Fruit fly (Drosophila melanogaster) whole organism, embryonic: ENCODE measurements around the gene haf.

Experiments
- Atf-2 ChIP-seq: fragments of 200-800 bp; sonication (Bioruptor generic); optimal IDR thresholded peaks from 2 replicates; lab custom pipeline; 2016; ENCODE audit warnings: missing biosample characterization, missing genetic modification characterization
- Atf3 ChIP-seq: fragments of 200-800 bp; sonication (Bioruptor generic); optimal IDR thresholded peaks from 3 replicates; lab custom pipeline; 2016; ENCODE audit warnings: missing biosample characterization, missing genetic modification characterization
- CG13894 ChIP-seq: fragments of 200-800 bp; sonication (Bioruptor generic); optimal IDR thresholded peaks from 3 replicates; lab custom pipeline; 2018; ENCODE audit warnings: missing biosample characterization, mild to moderate bottlenecking, missing genetic modification characterization, moderate library complexity
- CG15011 ChIP-seq: fragments of 200-800 bp; sonication (Bioruptor generic); optimal IDR thresholded peaks from 3 replicates; lab custom pipeline; 2018; ENCODE audit warnings: missing biosample characterization, mild to moderate bottlenecking, missing genetic modification characterization
- CG15073 ChIP-seq: fragments of 200-800 bp; sonication (Bioruptor generic); optimal IDR thresholded peaks from 2 replicates; lab custom pipeline; 2016; ENCODE audit warnings: missing biosample characterization, missing genetic modification characterization
- CG1529 ChIP-seq: fragments of 200-800 bp; sonication (Bioruptor generic); optimal IDR thresholded peaks from 3 replicates; lab custom pipeline; 2018; ENCODE audit warnings: missing biosample characterization, missing genetic modification characterization
- CG15514 ChIP-seq: fragments of 200-800 bp; sonication (Bioruptor generic); optimal IDR thresholded peaks from 3 replicates; lab custom pipeline; 2017; ENCODE audit warnings: missing biosample characterization, missing genetic modification characterization, mild to moderate bottlenecking, moderate library complexity, missing genetic modification reagents
- CG16813 ChIP-seq: fragments of 200-800 bp; sonication (Bioruptor generic); IDR thresholded peaks from 3 replicates; pipeline ENCODE4 v1.3.6; 2022; ENCODE audit warnings: missing biosample characterization, missing genetic modification characterization; ENCODE audit not compliant: partially characterized antibody
- CG17568 ChIP-seq: fragments of 200-800 bp; sonication (Bioruptor generic); optimal IDR thresholded peaks from 2 replicates; lab custom pipeline; 2018; ENCODE audit warnings: missing biosample characterization, mild to moderate bottlenecking, missing genetic modification characterization, moderate library complexity
- CG31224 ChIP-seq: fragments of 200-800 bp; sonication (Bioruptor generic); IDR thresholded peaks from 2 replicates; pipeline ENCODE4 v1.3.6; 2022; ENCODE audit warnings: missing biosample characterization, missing genetic modification characterization
- CG4328 ChIP-seq: fragments of 200-800 bp; sonication (Bioruptor generic); optimal IDR thresholded peaks from 3 replicates; lab custom pipeline; 2017; ENCODE audit warnings: missing biosample characterization, missing genetic modification reagents, missing genetic modification characterization
- CG6175 ChIP-seq: fragments of 200-800 bp; sonication (Bioruptor generic); IDR thresholded peaks from 3 replicates; pipeline ENCODE4 v1.3.6; 2022; ENCODE audit warnings: missing biosample characterization, missing genetic modification characterization
- CG6813 ChIP-seq: fragments of 200-800 bp; sonication (Bioruptor generic); optimal IDR thresholded peaks from 2 replicates; lab custom pipeline; 2017; ENCODE audit warnings: missing biosample characterization, missing genetic modification characterization, mild to moderate bottlenecking, moderate library complexity, missing genetic modification reagents
- CG7928 ChIP-seq: fragments of 200-800 bp; sonication (Bioruptor generic); optimal IDR thresholded peaks from 2 replicates; lab custom pipeline; 2017; ENCODE audit warnings: missing biosample characterization, mild to moderate bottlenecking, missing genetic modification characterization
- CG8290 ChIP-seq, 3 experiments: fragments of 200-800 bp; sonication (Bioruptor generic); optimal IDR thresholded peaks; 2 replicates each; lab custom pipeline; 2016 to 2019; ENCODE audit warnings: missing biosample characterization in 3 of 3, missing genetic modification characterization in 3 of 3, mild to moderate bottlenecking in 2 of 3, moderate library complexity in 1 of 3
- CG9817 ChIP-seq: fragments of 200-800 bp; sonication (Bioruptor generic); optimal IDR thresholded peaks from 2 replicates; lab custom pipeline; 2018; ENCODE audit warnings: missing biosample characterization, mild to moderate bottlenecking, missing genetic modification characterization, moderate library complexity
- CG9876 ChIP-seq: fragments of 200-800 bp; sonication (Bioruptor generic); optimal IDR thresholded peaks from 2 replicates; lab custom pipeline; 2016; ENCODE audit warnings: missing biosample characterization, missing genetic modification characterization
- CHES-1-like ChIP-seq: fragments of 200-800 bp; sonication (Bioruptor generic); optimal IDR thresholded peaks from 2 replicates; lab custom pipeline; 2016; ENCODE audit warnings: missing biosample characterization, missing genetic modification characterization
- E2f2 ChIP-seq: fragments of 200-800 bp; sonication (Bioruptor generic); IDR thresholded peaks from 2 replicates; pipeline ENCODE4 v1.3.6; 2022; ENCODE audit warnings: missing biosample characterization, missing genetic modification characterization
- Gsc ChIP-seq: fragments of 200-800 bp; sonication (Bioruptor generic); IDR thresholded peaks from 2 replicates; pipeline ENCODE4 v1.3.6; 2022; ENCODE audit warnings: missing biosample characterization, missing genetic modification characterization
- H2.0 ChIP-seq: fragments of 200-800 bp; sonication (Bioruptor generic); IDR thresholded peaks from 2 replicates; pipeline ENCODE4 v1.3.6; 2022; ENCODE audit warnings: missing biosample characterization, missing genetic modification characterization
- Mad ChIP-seq: fragments of 200-800 bp; sonication (Bioruptor generic); optimal IDR thresholded peaks from 2 replicates; lab custom pipeline; 2016; ENCODE audit warnings: missing biosample characterization, missing genetic modification characterization
- Neu2 ChIP-seq: fragments of 200-800 bp; sonication (Bioruptor generic); optimal IDR thresholded peaks from 3 replicates; lab custom pipeline; 2016; ENCODE audit warnings: missing biosample characterization, missing genetic modification characterization, borderline replicate concordance
- Oli ChIP-seq: fragments of 200-800 bp; sonication (Bioruptor generic); optimal IDR thresholded peaks from 2 replicates; lab custom pipeline; 2018; ENCODE audit warnings: missing biosample characterization, mild to moderate bottlenecking, missing genetic modification characterization, moderate library complexity
- Sry-δ ChIP-seq: fragments of 200-800 bp; sonication (Bioruptor generic); optimal IDR thresholded peaks from 2 replicates; lab custom pipeline; 2016; ENCODE audit warnings: missing biosample characterization, missing genetic modification characterization
- Vsx1 ChIP-seq: fragments of 200-800 bp; sonication (Bioruptor generic); optimal IDR thresholded peaks from 2 replicates; lab custom pipeline; 2017; ENCODE audit warnings: missing biosample characterization, mild to moderate bottlenecking, missing genetic modification characterization, missing genetic modification reagents
- caup ChIP-seq: fragments of 200-800 bp; sonication (Bioruptor generic); optimal IDR thresholded peaks from 3 replicates; lab custom pipeline; 2017; ENCODE audit warnings: missing biosample characterization, mild to moderate bottlenecking, missing genetic modification characterization, moderate library complexity; ENCODE audit not compliant: severe bottlenecking
- cg ChIP-seq: fragments of 200-800 bp; sonication (Bioruptor generic); optimal IDR thresholded peaks from 3 replicates; lab custom pipeline; 2019; ENCODE audit warnings: missing biosample characterization, mild to moderate bottlenecking, missing genetic modification characterization, moderate library complexity
- croc ChIP-seq: fragments of 200-800 bp; sonication (Bioruptor generic); conservative IDR thresholded peaks from 3 replicates; pipeline ENCODE4 v1.3.6; 2022; ENCODE audit warnings: missing biosample characterization, missing genetic modification characterization
- dati ChIP-seq: fragments of 200-800 bp; sonication (Bioruptor generic); IDR thresholded peaks from 2 replicates; pipeline ENCODE4 v1.3.6; 2022; ENCODE audit warnings: missing biosample characterization, missing genetic modification characterization
- fd96Cb ChIP-seq: fragments of 200-800 bp; sonication (Bioruptor generic); optimal IDR thresholded peaks from 2 replicates; lab custom pipeline; 2018; ENCODE audit warnings: missing biosample characterization, mild to moderate bottlenecking, missing genetic modification characterization, moderate library complexity
- ham ChIP-seq: fragments of 200-800 bp; sonication (Bioruptor generic); IDR thresholded peaks from 2 replicates; pipeline ENCODE4 v1.3.6; 2022; ENCODE audit warnings: missing biosample characterization, missing genetic modification characterization
- her ChIP-seq: fragments of 200-800 bp; sonication (Bioruptor generic); optimal IDR thresholded peaks from 2 replicates; lab custom pipeline; 2016; ENCODE audit warnings: missing biosample characterization, missing genetic modification characterization
- kah ChIP-seq: fragments of 200-800 bp; sonication (Bioruptor generic); optimal IDR thresholded peaks from 2 replicates; lab custom pipeline; 2018; ENCODE audit warnings: missing biosample characterization, mild to moderate bottlenecking, missing genetic modification characterization
- lab ChIP-seq: fragments of 200-800 bp; sonication (Bioruptor generic); optimal IDR thresholded peaks from 3 replicates; lab custom pipeline; 2017; ENCODE audit warnings: missing biosample characterization, missing genetic modification characterization, mild to moderate bottlenecking, moderate library complexity, missing genetic modification reagents
- lola ChIP-seq, 3 experiments: fragments of >200 bp in 2 of 3; fragments of 200-800 bp in 1 of 3; sonication (Bioruptor generic) in 1 of 3; optimal IDR thresholded peaks; 2 replicates each; lab custom pipeline; 2017 to 2019; ENCODE audit warnings: missing biosample characterization in 3 of 3, missing genetic modification characterization in 3 of 3, mild to moderate bottlenecking in 1 of 3, moderate library complexity in 1 of 3
- nerfin-1 ChIP-seq: fragments of 200-800 bp; sonication (Bioruptor generic); optimal IDR thresholded peaks from 3 replicates; lab custom pipeline; 2019; ENCODE audit warnings: missing biosample characterization, mild to moderate bottlenecking, missing genetic modification characterization, moderate library complexity
- org-1 ChIP-seq: fragments of 200-800 bp; sonication (Bioruptor generic); optimal IDR thresholded peaks from 2 replicates; lab custom pipeline; 2017; ENCODE audit warnings: missing biosample characterization, missing genetic modification characterization
- peb ChIP-seq: fragments of 200-800 bp; sonication (Bioruptor generic); IDR thresholded peaks from 2 replicates; pipeline ENCODE4 v1.3.6; 2022; ENCODE audit warnings: missing biosample characterization, missing genetic modification characterization
- rib ChIP-seq: fragments of 200-800 bp; sonication (Bioruptor generic); IDR thresholded peaks from 2 replicates; pipeline ENCODE4 v1.3.6; 2022; ENCODE audit warnings: missing biosample characterization, missing genetic modification characterization
- sd ChIP-seq: fragments of 200-800 bp; sonication (Bioruptor generic); optimal IDR thresholded peaks from 3 replicates; lab custom pipeline; 2018; ENCODE audit warnings: missing biosample characterization, mild to moderate bottlenecking, missing genetic modification characterization, moderate library complexity
- shn ChIP-seq: fragments of 200-800 bp; sonication (Bioruptor generic); optimal IDR thresholded peaks from 3 replicates; lab custom pipeline; 2016; ENCODE audit warnings: missing biosample characterization, missing genetic modification characterization
- stc ChIP-seq: fragments of 200-800 bp; sonication (Bioruptor generic); IDR thresholded peaks from 2 replicates; pipeline ENCODE4 v1.3.6; 2022; ENCODE audit warnings: missing biosample characterization, missing genetic modification characterization
- twi ChIP-seq: fragments of 200-800 bp; optimal IDR thresholded peaks from 2 replicates; lab custom pipeline; 2019; ENCODE audit warnings: missing biosample characterization, mild to moderate bottlenecking, missing genetic modification characterization, moderate library complexity
- vvl ChIP-seq: fragments of 200-800 bp; sonication (Bioruptor generic); IDR thresholded peaks from 2 replicates; pipeline ENCODE4 v1.3.6; 2022; ENCODE audit warnings: missing biosample characterization, missing genetic modification characterization
- wek ChIP-seq: fragments of 200-800 bp; sonication (Bioruptor generic); optimal IDR thresholded peaks from 3 replicates; lab custom pipeline; 2018; ENCODE audit warnings: missing biosample characterization, mild to moderate bottlenecking, missing genetic modification characterization, moderate library complexity
- zfh1 ChIP-seq: fragments of 200-800 bp; sonication (Bioruptor generic); IDR thresholded peaks from 3 replicates; pipeline ENCODE4 v1.3.6; 2022; ENCODE audit warnings: missing biosample characterization, missing genetic modification characterization

The haf gene

DNA sequence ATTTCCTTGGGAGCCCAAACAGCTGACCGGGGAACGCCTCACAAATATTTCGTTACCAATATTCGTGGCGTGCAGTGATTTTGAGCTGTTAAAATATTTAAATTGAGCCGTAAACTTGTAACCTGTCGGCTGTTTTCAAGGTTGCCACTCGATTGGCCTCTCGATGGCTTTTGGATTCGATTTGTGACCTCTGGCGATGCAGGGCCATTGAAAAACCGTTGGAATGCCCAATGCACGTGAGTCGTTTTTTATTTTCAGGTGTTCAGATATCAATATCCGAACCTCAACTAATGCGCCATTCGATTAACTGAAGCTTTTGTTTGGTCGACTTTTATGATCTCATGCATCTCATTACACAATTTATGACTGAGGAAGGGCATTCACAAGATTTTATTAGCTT is 82.3 kb downstream of the haf start (continued):
- TF ChIP-seq kah (GFP tag; lab: Kevin White, UChicago) (no peak), CG16813 (no peak), sd (tag; lab: Kevin White, UChicago) (peak; percentile 72), Vsx1 (GFP tag; lab: Kevin White, UChicago) (peak; percentile 12), CG1529 (GFP tag; lab: Kevin White, UChicago) (no peak), zfh1 (GFP tag; lab: Robert Waterston, UW) (no peak), nerfin-1 (no peak), Atf3 (GFP tag; lab: Kevin White, UChicago) (no peak), CG9876 (GFP tag; lab: Kevin White, UChicago) (no peak), Atf-2 (GFP tag; lab: Kevin White, UChicago) (no peak), lola (GFP tag; optimal IDR thresholded peaks at IDR 0.05; lab: Kevin White, UChicago) (no peak), CG9817 (tag; lab: Kevin White, UChicago) (no peak), stc (GFP tag; lab: Robert Waterston, UW) (0 out of 2 replicates have a peak, but pooled peaks have one; percentile 26), croc (GFP tag; lab: Robert Waterston, UW) (no peak), H2.0 (GFP tag; lab: Robert Waterston, UW) (no peak), twi (tag; lab: Kevin White, UChicago) (no peak)

- TF ChIP-seq vvl (GFP tag; lab: Robert Waterston, UW) (no peak), CG7928 (peak; percentile 29), shn (GFP tag; lab: Kevin White, UChicago) (no peak), CG6813 (GFP tag; lab: Kevin White, UChicago) (no peak), CG31224 (GFP tag; lab: Robert Waterston, UW) (peak; percentile 34; the same call in 1 of the 2 replicates), CG4328 (GFP tag; lab: Kevin White, UChicago) (no peak), lab (GFP tag; lab: Kevin White, UChicago) (peak; percentile 52), CG13894 (tag; lab: Kevin White, UChicago) (peak; percentile 23), CG8290 (GFP tag; optimal IDR thresholded peaks at IDR 0.05; lab: Kevin White, UChicago) (no peak), CG8290 (tag; optimal IDR thresholded peaks at IDR 0.05; lab: Kevin White, UChicago) (peak in 1 of 2 experiments; percentile 54), wek (GFP tag; lab: Kevin White, UChicago) (no peak), Gsc (GFP tag; lab: Robert Waterston, UW) (no peak), CG15011 (GFP tag; lab: Kevin White, UChicago) (no peak), CG17568 (peak; percentile 30), org-1 (GFP tag; lab: Kevin White, UChicago) (peak; percentile 28), her (GFP tag; lab: Kevin White, UChicago) (no peak), Oli (peak; percentile 16), peb (GFP tag; lab: Robert Waterston, UW) (no peak), cg (GFP tag; lab: Kevin White, UChicago) (peak; percentile 75), E2f2 (GFP tag; lab: Robert Waterston, UW) (no peak), dati (GFP tag; lab: Robert Waterston, UW) (no peak), rib (GFP tag; lab: Robert Waterston, UW) (0 out of 2 replicates have a peak, but pooled peaks have one; percentile 12), ham (GFP tag; lab: Robert Waterston, UW) (no peak), CG6175 (no peak), CG15073 (GFP tag; lab: Kevin White, UChicago) (no peak), Neu2 (no peak), CHES-1-like (GFP tag; lab: Kevin White, UChicago) (peak; percentile 30), fd96Cb (tag; lab: Kevin White, UChicago) (no peak), CG15514 (GFP tag; lab: Kevin White, UChicago) (peak; percentile 44), Mad (GFP tag; lab: Kevin White, UChicago) (no peak), caup (GFP tag; lab: Kevin White, UChicago) (peak; percentile 24), Sry-δ (GFP tag; lab: Kevin White, UChicago) (no peak)
Measured at dm6 chr2L:1637832-1638649, 83.1 kb downstream of the haf start.
